Fruit fly (Drosophila melanogaster) whole organism, embryonic: ENCODE data around the gene CG1575.

ENCODE experiments used
- C15 ChIP-seq: fragments of 200-800 bp; sonication (Bioruptor generic); IDR thresholded peaks from 3 replicates; pipeline ENCODE4 v1.3.6; 2022; ENCODE audit warnings: missing biosample characterization, missing genetic modification characterization
- CG10274 ChIP-seq: fragments of 200-800 bp; sonication (Bioruptor generic); optimal IDR thresholded peaks from 3 replicates; lab custom pipeline; 2017; ENCODE audit warnings: missing biosample characterization, mild to moderate bottlenecking, missing genetic modification characterization
- CG11398 ChIP-seq: fragments of 200-800 bp; sonication (Bioruptor generic); optimal IDR thresholded peaks from 2 replicates; lab custom pipeline; 2016; ENCODE audit warnings: missing biosample characterization, missing genetic modification characterization
- CG13894 ChIP-seq: fragments of 200-800 bp; sonication (Bioruptor generic); optimal IDR thresholded peaks from 3 replicates; lab custom pipeline; 2018; ENCODE audit warnings: missing biosample characterization, mild to moderate bottlenecking, missing genetic modification characterization, moderate library complexity
- CG14860 ChIP-seq: fragments of 200-800 bp; sonication (Bioruptor generic); IDR thresholded peaks from 3 replicates; pipeline ENCODE4 v1.3.6; 2022; ENCODE audit warnings: missing biosample characterization, missing genetic modification characterization; ENCODE audit not compliant: partially characterized antibody
- CG14965 ChIP-seq: fragments of 200-800 bp; sonication (Bioruptor generic); optimal IDR thresholded peaks from 2 replicates; lab custom pipeline; 2016; ENCODE audit warnings: missing biosample characterization, missing genetic modification characterization, borderline replicate concordance
- CG1602 ChIP-seq: fragments of 200-800 bp; sonication (Bioruptor generic); optimal IDR thresholded peaks from 3 replicates; lab custom pipeline; 2016; ENCODE audit warnings: missing biosample characterization, missing genetic modification characterization
- CG16779 ChIP-seq: fragments of 200-800 bp; sonication (Bioruptor generic); IDR thresholded peaks from 2 replicates; pipeline ENCODE4 v1.3.6; 2022; ENCODE audit warnings: missing biosample characterization, missing genetic modification characterization
- CG17385 ChIP-seq: fragments of 200-800 bp; sonication (Bioruptor generic); optimal IDR thresholded peaks from 3 replicates; lab custom pipeline; 2018; ENCODE audit warnings: missing biosample characterization, mild to moderate bottlenecking, missing genetic modification characterization
- CG2889 ChIP-seq: fragments of 200-800 bp; sonication (Bioruptor generic); IDR thresholded peaks from 3 replicates; pipeline ENCODE4 v1.3.6; 2022; ENCODE audit warnings: missing biosample characterization, missing genetic modification characterization
- CG32532 ChIP-seq: fragments of 200-800 bp; sonication (Bioruptor generic); IDR thresholded peaks from 2 replicates; pipeline ENCODE4 v1.3.6; 2022; ENCODE audit warnings: missing biosample characterization, missing genetic modification characterization
- CG3407 ChIP-seq: fragments of 200-800 bp; sonication (Bioruptor generic); optimal IDR thresholded peaks from 2 replicates; lab custom pipeline; 2018; ENCODE audit warnings: missing biosample characterization, mild to moderate bottlenecking, missing genetic modification characterization
- CG5953 ChIP-seq: fragments of 200-800 bp; sonication (Bioruptor generic); IDR thresholded peaks from 2 replicates; pipeline ENCODE4 v1.3.6; 2022; ENCODE audit warnings: missing biosample characterization, missing genetic modification characterization
- CG7372 ChIP-seq: fragments of 200-800 bp; sonication (Bioruptor generic); IDR thresholded peaks from 2 replicates; pipeline ENCODE4 v1.3.6; 2022; ENCODE audit warnings: missing biosample characterization, missing genetic modification characterization
- CG7928 ChIP-seq: fragments of 200-800 bp; sonication (Bioruptor generic); optimal IDR thresholded peaks from 2 replicates; lab custom pipeline; 2017; ENCODE audit warnings: missing biosample characterization, mild to moderate bottlenecking, missing genetic modification characterization
- CG9727 ChIP-seq: fragments of 200-800 bp; sonication (Bioruptor generic); optimal IDR thresholded peaks from 3 replicates; lab custom pipeline; 2017; ENCODE audit warnings: missing biosample characterization, mild to moderate bottlenecking, missing genetic modification characterization
- CHES-1-like ChIP-seq: fragments of 200-800 bp; sonication (Bioruptor generic); optimal IDR thresholded peaks from 2 replicates; lab custom pipeline; 2016; ENCODE audit warnings: missing biosample characterization, missing genetic modification characterization
- Dfd ChIP-seq, 2 experiments: fragments of >200 bp; optimal IDR thresholded peaks; 2 replicates each; lab custom pipeline; 2017; ENCODE audit warnings: missing biosample characterization in 2 of 2, missing genetic modification characterization in 2 of 2
- Dip2 ChIP-seq: fragments of 200-800 bp; sonication (Bioruptor generic); IDR thresholded peaks from 2 replicates; pipeline ENCODE4 v1.3.6; 2022; ENCODE audit warnings: missing biosample characterization, missing genetic modification characterization
- Lhr ChIP-seq: fragments of 200-800 bp; sonication (Bioruptor generic); optimal IDR thresholded peaks from 3 replicates; lab custom pipeline; 2017; ENCODE audit warnings: mild to moderate bottlenecking, missing biosample characterization, missing genetic modification reagents, missing genetic modification characterization
- MESR4 ChIP-seq: fragments of 200-800 bp; sonication (Bioruptor generic); optimal IDR thresholded peaks from 2 replicates; lab custom pipeline; 2018; ENCODE audit warnings: missing biosample characterization, mild to moderate bottlenecking, missing genetic modification characterization, moderate library complexity
- NC2α ChIP-seq: fragments of 200-800 bp; sonication (Bioruptor generic); optimal IDR thresholded peaks from 2 replicates; lab custom pipeline; 2016; ENCODE audit warnings: missing biosample characterization, missing genetic modification characterization
- Neu2 ChIP-seq: fragments of 200-800 bp; sonication (Bioruptor generic); optimal IDR thresholded peaks from 3 replicates; lab custom pipeline; 2016; ENCODE audit warnings: missing biosample characterization, missing genetic modification characterization, borderline replicate concordance
- Six4 ChIP-seq: fragments of 200-800 bp; sonication (Bioruptor generic); optimal IDR thresholded peaks from 2 replicates; lab custom pipeline; 2016; ENCODE audit warnings: missing biosample characterization, missing genetic modification characterization
- Xrp1 ChIP-seq: fragments of 200-800 bp; sonication (Bioruptor generic); IDR thresholded peaks from 2 replicates; pipeline ENCODE4 v1.3.6; 2022; ENCODE audit warnings: missing biosample characterization, missing genetic modification characterization
- bcd ChIP-seq: fragments of 200-800 bp; sonication (Bioruptor generic); optimal IDR thresholded peaks from 2 replicates; lab custom pipeline; 2017; ENCODE audit warnings: missing biosample characterization, mild to moderate bottlenecking, missing genetic modification characterization
- chif ChIP-seq, 2 experiments: fragments of 200-800 bp; sonication (Bioruptor generic); optimal IDR thresholded peaks; 3 replicates each; lab custom pipeline; 2016; ENCODE audit warnings: missing biosample characterization in 2 of 2, missing genetic modification characterization in 2 of 2
- dan ChIP-seq: fragments of 200-800 bp; sonication (Bioruptor generic); IDR thresholded peaks from 2 replicates; pipeline ENCODE4 v1.3.6; 2022; ENCODE audit warnings: missing biosample characterization, missing genetic modification characterization
- exex ChIP-seq: fragments of 200-800 bp; sonication (Bioruptor generic); optimal IDR thresholded peaks from 4 replicates; lab custom pipeline; 2018; ENCODE audit warnings: missing biosample characterization, mild to moderate bottlenecking, missing genetic modification characterization, moderate library complexity
- fd3F ChIP-seq: fragments of 200-800 bp; sonication (Bioruptor generic); optimal IDR thresholded peaks from 2 replicates; lab custom pipeline; 2018; ENCODE audit warnings: missing biosample characterization, mild to moderate bottlenecking, missing genetic modification characterization, moderate library complexity
- ftz-f1 ChIP-seq: fragments of 200-800 bp; sonication (Bioruptor generic); optimal IDR thresholded peaks from 2 replicates; lab custom pipeline; 2016; ENCODE audit warnings: missing biosample characterization, missing genetic modification characterization
- gcm ChIP-seq: fragments of 200-800 bp; sonication (Bioruptor generic); optimal IDR thresholded peaks from 2 replicates; lab custom pipeline; 2019; ENCODE audit warnings: missing biosample characterization, mild to moderate bottlenecking, missing genetic modification characterization, moderate library complexity
- gcm2 ChIP-seq: fragments of 200-800 bp; sonication (Bioruptor generic); optimal IDR thresholded peaks from 2 replicates; lab custom pipeline; 2016; ENCODE audit warnings: missing biosample characterization, missing genetic modification characterization
- grn ChIP-seq: fragments of 200-800 bp; sonication (Bioruptor generic); optimal IDR thresholded peaks from 3 replicates; lab custom pipeline; 2017; ENCODE audit warnings: missing biosample characterization, missing genetic modification characterization
- gro ChIP-seq: fragments of 200-800 bp; sonication (Bioruptor generic); optimal IDR thresholded peaks from 2 replicates; lab custom pipeline; 2016; ENCODE audit warnings: missing biosample characterization, missing genetic modification characterization
- ham ChIP-seq: fragments of 200-800 bp; sonication (Bioruptor generic); IDR thresholded peaks from 2 replicates; pipeline ENCODE4 v1.3.6; 2022; ENCODE audit warnings: missing biosample characterization, missing genetic modification characterization
- lbe ChIP-seq: fragments of 200-800 bp; sonication (Bioruptor generic); optimal IDR thresholded peaks from 2 replicates; lab custom pipeline; 2016; ENCODE audit warnings: missing biosample characterization, mild to moderate bottlenecking, missing genetic modification characterization
- lmd ChIP-seq: fragments of 200-800 bp; sonication (Bioruptor generic); IDR thresholded peaks from 2 replicates; pipeline ENCODE4 v1.3.6; 2022; ENCODE audit warnings: missing biosample characterization, missing genetic modification characterization
- otp ChIP-seq: fragments of 200-800 bp; sonication (Bioruptor generic); IDR thresholded peaks from 3 replicates; pipeline ENCODE4, ENCODE4 v1.3.6; 2022; ENCODE audit warnings: missing biosample characterization, missing genetic modification characterization
- pfk ChIP-seq: fragments of 200-800 bp; sonication (Bioruptor generic); optimal IDR thresholded peaks from 2 replicates; lab custom pipeline; 2018; ENCODE audit warnings: missing biosample characterization, mild to moderate bottlenecking, missing genetic modification characterization, moderate library complexity
- pita ChIP-seq: fragments of 200-800 bp; sonication (Bioruptor generic); optimal IDR thresholded peaks from 2 replicates; lab custom pipeline; 2017; ENCODE audit warnings: missing biosample characterization, mild to moderate bottlenecking, missing genetic modification characterization
- pros ChIP-seq: fragments of 200-800 bp; sonication (Bioruptor generic); optimal IDR thresholded peaks from 3 replicates; lab custom pipeline; 2019; ENCODE audit warnings: missing biosample characterization, mild to moderate bottlenecking, missing genetic modification characterization, moderate library complexity
- ranshi ChIP-seq: fragments of 200-800 bp; sonication (Bioruptor generic); IDR thresholded peaks from 2 replicates; pipeline ENCODE4 v1.3.6; 2022; ENCODE audit warnings: missing biosample characterization, missing genetic modification characterization
- row ChIP-seq: fragments of 200-800 bp; sonication (Bioruptor generic); IDR thresholded peaks from 3 replicates; pipeline ENCODE4 v1.3.6; 2022; ENCODE audit warnings: missing biosample characterization, missing genetic modification characterization
- schlank ChIP-seq: fragments of 200-800 bp; sonication (Bioruptor generic); optimal IDR thresholded peaks from 2 replicates; lab custom pipeline; 2018; ENCODE audit warnings: missing biosample characterization, mild to moderate bottlenecking, missing genetic modification characterization
- sob ChIP-seq: fragments of 200-800 bp; sonication (Bioruptor generic); IDR thresholded peaks from 2 replicates; pipeline ENCODE4 v1.3.6; 2022; ENCODE audit warnings: missing biosample characterization, missing genetic modification characterization
- sug ChIP-seq: fragments of 200-800 bp; optimal IDR thresholded peaks from 2 replicates; lab custom pipeline; 2019; ENCODE audit warnings: missing biosample characterization, mild to moderate bottlenecking, missing genetic modification characterization, moderate library complexity
- unpg ChIP-seq: fragments of 200-800 bp; sonication (Bioruptor generic); optimal IDR thresholded peaks from 3 replicates; lab custom pipeline; 2018; ENCODE audit warnings: missing biosample characterization, mild to moderate bottlenecking, missing genetic modification characterization, moderate library complexity
- vnd ChIP-seq: fragments of 200-800 bp; sonication (Bioruptor generic); IDR thresholded peaks from 3 replicates; pipeline ENCODE4 v1.3.6; 2022; ENCODE audit warnings: missing biosample characterization, missing genetic modification characterization; ENCODE audit not compliant: partially characterized antibody
- vvl ChIP-seq: fragments of 200-800 bp; sonication (Bioruptor generic); IDR thresholded peaks from 2 replicates; pipeline ENCODE4 v1.3.6; 2022; ENCODE audit warnings: missing biosample characterization, missing genetic modification characterization
- zf30C ChIP-seq: fragments of 200-800 bp; sonication (Bioruptor generic); optimal IDR thresholded peaks from 3 replicates; lab custom pipeline; 2018; ENCODE audit warnings: missing biosample characterization, mild to moderate bottlenecking, missing genetic modification characterization

Gene CG1575

dm6 chrX:8145501-8146157 lies 28.8 kb downstream of the CG1575 start, which contains the start of the genes alpha-PheRS and CG2129 (continued):
- TF ChIP-seq unpg (GFP tag; lab: Kevin White, UChicago) (no peak), ftz-f1 (no peak), exex (no peak), dan (no peak), bcd (GFP tag; lab: Kevin White, UChicago) (no peak), CG17385 (GFP tag; lab: Kevin White, UChicago) (no peak), Six4 (GFP tag; lab: Kevin White, UChicago) (no peak), Lhr (no peak), vnd (GFP tag; lab: Robert Waterston, UW) (no peak), sob (GFP tag; lab: Robert Waterston, UW) (0 out of 2 replicates have a peak, but pooled peaks have one; percentile 24), Xrp1 (GFP tag; lab: Robert Waterston, UW) (peak; percentile 26; the same call in 1 of the 2 replicates), MESR4 (GFP tag; lab: Kevin White, UChicago) (no peak), Dip2 (GFP tag; lab: Robert Waterston, UW) (no peak), CG10274 (no peak), CG7928 (GFP tag; lab: Kevin White, UChicago) (no peak), lmd (GFP tag; lab: Robert Waterston, UW) (no peak), row (GFP tag; lab: Robert Waterston, UW) (peak; percentile 79), CG5953 (GFP tag; lab: Robert Waterston, UW) (no peak), gcm2 (GFP tag; lab: Kevin White, UChicago) (no peak), gcm (GFP tag; lab: Kevin White, UChicago) (no peak), gro (GFP tag; lab: Kevin White, UChicago) (no peak), grn (GFP tag; lab: Kevin White, UChicago) (no peak), fd3F (GFP tag; lab: Kevin White, UChicago) (no peak), pfk (no peak), pros (no peak), CG7372 (GFP tag; lab: Robert Waterston, UW) (no peak), otp (GFP tag; lab: Robert Waterston, UW) (no peak), zf30C (no peak), CG14860 (GFP tag; lab: Robert Waterston, UW) (no peak), CG16779 (GFP tag; lab: Robert Waterston, UW) (no peak), ham (GFP tag; lab: Robert Waterston, UW) (no peak), C15 (GFP tag; lab: Robert Waterston, UW) (no peak), CG9727 (GFP tag; lab: Kevin White, UChicago) (no peak), CG3407 (GFP tag; lab: Kevin White, UChicago) (no peak), CG13894 (no peak), lbe (GFP tag; lab: Kevin White, UChicago) (peak; percentile 4), ranshi (no peak), pita (no peak), CG32532 (GFP tag; lab: Robert Waterston, UW) (peak; percentile 29; the same call in 1 of the 2 replicates), Dfd (GFP tag; optimal IDR thresholded peaks at IDR 0.05; lab: Kevin White, UChicago) (no peak), CHES-1-like (no peak), schlank (no peak), Neu2 (GFP tag; lab: Kevin White, UChicago) (no peak), CG1602 (GFP tag; lab: Kevin White, UChicago) (no peak), CG11398 (GFP tag; lab: Kevin White, UChicago) (no peak), NC2α (GFP tag; lab: Kevin White, UChicago) (no peak), CG14965 (GFP tag; lab: Kevin White, UChicago) (no peak), chif (GFP tag; optimal IDR thresholded peaks at IDR 0.05; lab: Kevin White, UChicago) (no peak), sug (peak; percentile 48), CG2889 (GFP tag; lab: Robert Waterston, UW) (no peak), vvl (no peak)
